Worm (Caenorhabditis elegans): Measurements from ENCODE around the gene fbxa-147.

The fbxa-147 gene

DNA sequence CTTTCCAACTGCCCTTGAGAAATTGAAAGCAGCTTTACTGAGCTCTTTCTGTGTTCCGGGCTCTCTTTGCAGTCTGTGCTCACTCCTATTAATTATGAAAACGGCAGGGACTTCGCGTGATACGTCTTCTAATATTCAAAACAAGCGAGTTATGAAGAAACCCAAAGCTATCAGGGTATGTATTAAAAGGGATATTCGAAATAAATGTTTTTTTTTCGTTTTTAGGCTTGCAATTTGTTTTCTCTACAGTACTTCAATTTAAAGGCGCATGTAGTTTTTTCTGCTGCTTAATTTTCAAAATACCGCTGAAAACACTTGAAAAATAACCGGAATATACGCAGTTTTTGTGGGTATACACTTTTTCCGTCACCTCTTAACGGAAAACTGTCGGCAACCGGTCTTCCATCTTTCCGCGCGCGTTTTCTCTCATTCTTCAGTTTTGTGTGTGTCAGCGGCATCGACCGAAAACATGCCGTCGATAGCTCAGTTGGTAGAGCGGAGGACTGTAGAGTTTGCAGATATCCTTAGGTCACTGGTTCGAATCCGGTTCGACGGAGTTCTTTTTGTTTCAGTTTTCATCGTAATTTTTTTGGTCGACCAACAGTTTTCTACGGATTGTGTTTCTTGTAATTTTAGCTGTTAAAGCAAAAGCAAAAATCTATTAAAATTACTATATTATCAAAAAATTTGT lies 27.1 kb upstream of the fbxa-147 start, which contains the start of gene gasr-8:
TSS of gene gasr-8 (plus strand) at position 51 of the 691 bp plus-strand sequence.
- TF ChIP-seq unc-39 (tag; optimal IDR thresholded peaks at IDR 0.05): no peak
- no peak for TF ChIP-seq aly-2 (tag; optimal IDR thresholded peaks at IDR 0.05)
- no peak for TF ChIP-seq ZK546.5 (tag; optimal IDR thresholded peaks at IDR 0.05)
- no peak for TF ChIP-seq nhr-23 (tag; optimal IDR thresholded peaks at IDR 0.05)
- no peak for TF ChIP-seq peb-1 (tag; optimal IDR thresholded peaks at IDR 0.05)
- no peak for TF ChIP-seq C34F6.9 (tag; optimal IDR thresholded peaks at IDR 0.05)
- no peak for TF ChIP-seq nhr-6 (tag; optimal IDR thresholded peaks at IDR 0.05)
- no peak for TF ChIP-seq F13H6.1 (tag; optimal IDR thresholded peaks at IDR 0.05)
- no peak for TF ChIP-seq nhr-11 (tag; optimal IDR thresholded peaks at IDR 0.05)
- TF ChIP-seq unc-62 (GFP tag; optimal IDR thresholded peaks at IDR 0.05): no peak
- TF ChIP-seq nhr-25 (tag; optimal IDR thresholded peaks at IDR 0.05): no peak
- TF ChIP-seq zag-1 (tag; optimal IDR thresholded peaks at IDR 0.05): no peak
- TF ChIP-seq ztf-4 (tag; optimal IDR thresholded peaks at IDR 0.05): no peak
- TF ChIP-seq nhr-10 (tag; optimal IDR thresholded peaks at IDR 0.05): no peak
- TF ChIP-seq fos-1 (tag; optimal IDR thresholded peaks at IDR 0.05): no peak
- TF ChIP-seq sem-4 (tag; optimal IDR thresholded peaks at IDR 0.05): no peak
- no peak for TF ChIP-seq unc-55 (GFP tag; optimal IDR thresholded peaks at IDR 0.05)
- TF ChIP-seq R02D3.7 (tag; optimal IDR thresholded peaks at IDR 0.05): no peak
- TF ChIP-seq elt-3 (tag; optimal IDR thresholded peaks at IDR 0.05): no peak

DNA sequence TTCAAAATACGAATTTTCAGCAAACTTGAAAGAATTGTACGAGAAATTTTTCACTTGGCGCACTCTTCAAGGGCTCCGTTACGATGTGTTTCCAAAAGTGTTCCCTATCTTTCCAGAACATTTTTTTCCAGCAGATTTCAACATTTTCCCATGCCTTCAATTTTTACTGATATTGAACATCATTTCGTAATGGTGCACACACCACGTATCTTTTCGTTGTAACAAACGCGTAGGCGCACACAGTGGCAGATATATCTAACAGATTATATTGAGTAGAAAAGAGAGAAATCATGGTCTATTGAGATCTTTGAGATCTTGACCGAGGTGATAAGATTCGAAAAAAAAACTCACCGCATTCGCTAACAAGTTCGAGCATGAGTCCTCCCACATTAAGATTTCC lies 20.6 kb upstream of the fbxa-147 start:
- TF ChIP-seq lin-39 (tag; optimal IDR thresholded peaks at IDR 0.05) (no peak), mab-5 (tag; optimal IDR thresholded peaks at IDR 0.05) (no peak), ztf-11 (tag; optimal IDR thresholded peaks at IDR 0.05) (no peak), ZK546.5 (tag; optimal IDR thresholded peaks at IDR 0.05) (no peak), mdl-1 (tag; optimal IDR thresholded peaks at IDR 0.05) (no peak), lin-13 (GFP tag; optimal IDR thresholded peaks at IDR 0.05) (no peak), F13H6.1 (tag; optimal IDR thresholded peaks at IDR 0.05) (no peak)

DNA sequence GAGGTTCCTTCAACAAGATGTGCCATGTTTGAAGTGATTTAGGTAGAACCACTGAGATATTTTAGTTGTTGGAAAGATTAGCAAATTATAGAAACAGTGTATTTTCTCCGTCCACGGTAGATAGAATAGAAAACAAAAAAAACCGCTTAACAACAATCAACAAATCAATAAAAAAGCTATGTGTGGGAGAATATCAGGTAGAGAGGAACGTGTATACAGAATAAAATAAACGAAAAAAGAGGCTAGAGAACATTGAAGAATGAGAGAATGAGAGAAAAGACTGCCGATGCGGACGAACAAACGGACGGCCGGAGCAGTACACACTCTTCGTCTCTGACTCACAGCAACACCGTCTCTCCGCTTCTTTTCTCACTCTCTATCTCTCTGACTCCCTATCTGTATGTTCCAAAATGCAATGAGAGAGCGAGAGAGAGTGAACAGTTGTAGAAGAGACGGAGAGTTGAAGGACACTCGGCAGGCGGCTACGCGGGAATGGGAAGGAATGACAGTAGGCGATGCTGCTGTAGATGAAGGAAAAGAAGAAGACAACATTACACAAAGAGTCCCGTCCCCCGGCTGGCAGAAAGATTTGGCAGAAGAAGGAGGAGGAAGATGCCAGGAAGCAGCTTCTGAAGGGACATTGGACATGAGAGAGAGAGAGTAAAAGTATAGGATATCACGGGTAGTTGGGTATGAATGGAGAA lies 19.5 kb upstream of the fbxa-147 start, which contains the start of gene unc-112:
TSS of gene unc-112 (minus strand) at position 51 of the 704 bp plus-strand sequence.
- TF ChIP-seq nhr-25 (tag; optimal IDR thresholded peaks at IDR 0.05): peak; percentile 71
- TF ChIP-seq mab-5 (tag; optimal IDR thresholded peaks at IDR 0.05): peak; percentile 8
- TF ChIP-seq ztf-11 (tag; optimal IDR thresholded peaks at IDR 0.05): no peak
- TF ChIP-seq ztf-1 (GFP tag; conservative IDR thresholded peaks at IDR 0.05): no peak
- TF ChIP-seq skn-1 (tag; optimal IDR thresholded peaks at IDR 0.05): no peak
- peak; percentile 42 for TF ChIP-seq sma-3 (GFP tag; optimal IDR thresholded peaks at IDR 0.05)
- no peak for TF ChIP-seq unc-39 (tag; optimal IDR thresholded peaks at IDR 0.05)
- no peak for TF ChIP-seq nhr-237 (tag; optimal IDR thresholded peaks at IDR 0.05)
- TF ChIP-seq fos-1 (tag; optimal IDR thresholded peaks at IDR 0.05): peak; percentile 99
- TF ChIP-seq Y55F3AM.14 (GFP tag; optimal IDR thresholded peaks at IDR 0.05): peak; percentile 12
- no peak for TF ChIP-seq nhr-77 (tag; optimal IDR thresholded peaks at IDR 0.05)
- TF ChIP-seq gmeb-1 (tag; optimal IDR thresholded peaks at IDR 0.05): peak; percentile 5
- no peak for TF ChIP-seq nhr-23 (tag; optimal IDR thresholded peaks at IDR 0.05)
- TF ChIP-seq ztf-4 (tag; optimal IDR thresholded peaks at IDR 0.05): peak; percentile 72
- TF ChIP-seq C34F6.9 (tag; optimal IDR thresholded peaks at IDR 0.05): peak; percentile 86
- no peak for TF ChIP-seq ama-1 (optimal IDR thresholded peaks at IDR 0.05)
- TF ChIP-seq R02D3.7 (tag; optimal IDR thresholded peaks at IDR 0.05): no peak
- TF ChIP-seq mbf-1 (tag; optimal IDR thresholded peaks at IDR 0.05): no peak
- peak; percentile 17 for TF ChIP-seq egl-27 (tag; optimal IDR thresholded peaks at IDR 0.05)
- TF ChIP-seq snpc-4 (tag; optimal IDR thresholded peaks at IDR 0.05): no peak
- TF ChIP-seq nhr-21 (tag; optimal IDR thresholded peaks at IDR 0.05): no peak
- TF ChIP-seq lin-13 (GFP tag; optimal IDR thresholded peaks at IDR 0.05): peak; percentile 72
- peak; percentile 52 for TF ChIP-seq zag-1 (tag; optimal IDR thresholded peaks at IDR 0.05)
- peak in 1 of 2 experiments; percentile 77 for TF ChIP-seq lsy-2 (tag; optimal IDR thresholded peaks at IDR 0.05)
- peak; percentile 50 for TF ChIP-seq lin-39 (tag; optimal IDR thresholded peaks at IDR 0.05)
- TF ChIP-seq sem-4 (tag; optimal IDR thresholded peaks at IDR 0.05): peak; percentile 78
- peak; percentile 92 for TF ChIP-seq nhr-129 (tag; optimal IDR thresholded peaks at IDR 0.05)
- TF ChIP-seq mdl-1 (tag; optimal IDR thresholded peaks at IDR 0.05): peak in 1 of 2 experiments; percentile 47
- TF ChIP-seq elt-1 (tag; optimal IDR thresholded peaks at IDR 0.05): no peak
- peak; percentile 92 for TF ChIP-seq F13H6.1 (tag; optimal IDR thresholded peaks at IDR 0.05)
- TF ChIP-seq lin-11 (tag; optimal IDR thresholded peaks at IDR 0.05): no peak
- TF ChIP-seq unc-55 (GFP tag; optimal IDR thresholded peaks at IDR 0.05): peak; percentile 91
- peak; percentile 56 for TF ChIP-seq crh-2 (tag; optimal IDR thresholded peaks at IDR 0.05)
- peak; percentile 84 for TF ChIP-seq sma-9 (GFP tag; optimal IDR thresholded peaks at IDR 0.05)
- TF ChIP-seq sma-9 (tag; optimal IDR thresholded peaks at IDR 0.05): no peak
